Fruit fly (Drosophila melanogaster): ENCODE measurements around the gene Gr22d.

Gr22d gene

dm6 chr2L:1837717-1838368 lies 47.7 kb upstream of the Gr22d start (continued):
- no peak for TF ChIP-seq Elba2 (GFP tag; optimal IDR thresholded peaks at IDR 0.05)
- TF ChIP-seq CG15514 (GFP tag; optimal IDR thresholded peaks at IDR 0.05), result peak; percentile 39
- peak; percentile 27; the same call in 2 of the 4 replicates for TF ChIP-seq Gug (GFP tag; IDR thresholded peaks at IDR 0.05)
- no peak for TF ChIP-seq CG7372 (GFP tag; IDR thresholded peaks at IDR 0.05)
- no peak for TF ChIP-seq tll (GFP tag; optimal IDR thresholded peaks at IDR 0.05)
- TF ChIP-seq lmd (GFP tag; IDR thresholded peaks at IDR 0.05), result peak; percentile 60
- 0 out of 2 replicates have a peak, but pooled peaks have one; percentile 13 for TF ChIP-seq onecut (GFP tag; IDR thresholded peaks at IDR 0.05)
- TF ChIP-seq CG15011 (GFP tag; optimal IDR thresholded peaks at IDR 0.05), result peak; percentile 0
- peak; percentile 52 for TF ChIP-seq CG1603 (tag; optimal IDR thresholded peaks at IDR 0.05)
- TF ChIP-seq klu (GFP tag; IDR thresholded peaks at IDR 0.05), result no peak
- TF ChIP-seq Trl (optimal IDR thresholded peaks at IDR 0.05), result no peak
- peak; percentile 20 for TF ChIP-seq Trl (GFP tag; optimal IDR thresholded peaks at IDR 0.05)
- peak; percentile 18 for TF ChIP-seq CG18619 (GFP tag; optimal IDR thresholded peaks at IDR 0.05)
- TF ChIP-seq gcm (GFP tag; optimal IDR thresholded peaks at IDR 0.05), result no peak
- no peak for TF ChIP-seq CG1792 (GFP tag; optimal IDR thresholded peaks at IDR 0.05)
- TF ChIP-seq tap (tag; optimal IDR thresholded peaks at IDR 0.05), result peak; percentile 29
- TF ChIP-seq grn (GFP tag; optimal IDR thresholded peaks at IDR 0.05), result peak; percentile 10
- no peak for TF ChIP-seq gfzf (GFP tag; optimal IDR thresholded peaks at IDR 0.05)
- 0 out of 2 replicates have a peak, but pooled peaks have one; percentile 29 for TF ChIP-seq HLH3B (GFP tag; IDR thresholded peaks at IDR 0.05)
- TF ChIP-seq Usf (GFP tag; optimal IDR thresholded peaks at IDR 0.05), result no peak
- TF ChIP-seq CG16813 (GFP tag; IDR thresholded peaks at IDR 0.05; ENCODE audit: partially characterized antibody), result no peak
- no peak for TF ChIP-seq sens-2 (GFP tag; IDR thresholded peaks at IDR 0.05)
- peak; percentile 91 for TF ChIP-seq Ets65A (GFP tag)
- no peak for TF ChIP-seq CG14050 (GFP tag; IDR thresholded peaks at IDR 0.05)
- peak; percentile 53 for TF ChIP-seq Rfx (GFP tag; IDR thresholded peaks at IDR 0.05)
- TF ChIP-seq CG2889 (GFP tag; IDR thresholded peaks at IDR 0.05), result 0 out of 3 replicates have a peak, but pooled peaks have one; percentile 59
- TF ChIP-seq trem (tag; optimal IDR thresholded peaks at IDR 0.05), result no peak
- 0 out of 3 replicates have a peak, but pooled peaks have one; percentile 16 for TF ChIP-seq H15 (GFP tag; IDR thresholded peaks at IDR 0.05)
- no peak for TF ChIP-seq Opbp (GFP tag; IDR thresholded peaks at IDR 0.05; ENCODE audit: partially characterized antibody)
- no peak for TF ChIP-seq CG30431 (GFP tag; optimal IDR thresholded peaks at IDR 0.05)
- no peak for TF ChIP-seq CG7987 (GFP tag; optimal IDR thresholded peaks at IDR 0.05)
- no peak for TF ChIP-seq Lim3 (GFP tag; IDR thresholded peaks at IDR 0.05)
- peak; percentile 6 for TF ChIP-seq CG10209 (GFP tag; optimal IDR thresholded peaks at IDR 0.05)
- peak; percentile 46 for TF ChIP-seq CG10147 (GFP tag; optimal IDR thresholded peaks at IDR 0.05)
- peak; percentile 23 for TF ChIP-seq Abd-B (GFP tag; optimal IDR thresholded peaks at IDR 0.05)
- TF ChIP-seq dmrt99B (tag; optimal IDR thresholded peaks at IDR 0.05), result peak; percentile 45
- TF ChIP-seq zen2 (GFP tag; IDR thresholded peaks at IDR 0.05; ENCODE audit: partially characterized antibody), result no peak
- TF ChIP-seq wdn (GFP tag; IDR thresholded peaks at IDR 0.05), result 0 out of 2 replicates have a peak, but pooled peaks have one; percentile 28
- peak; percentile 61 for TF ChIP-seq abd-A (tag; optimal IDR thresholded peaks at IDR 0.05)
- no peak for TF ChIP-seq inv (GFP tag; IDR thresholded peaks at IDR 0.05; ENCODE audit: partially characterized antibody)
- TF ChIP-seq hb (GFP tag; IDR thresholded peaks at IDR 0.05; ENCODE audit: partially characterized antibody), result no peak
- peak; percentile 53 for TF ChIP-seq slbo (GFP tag; IDR thresholded peaks at IDR 0.05)
- TF ChIP-seq ERR (GFP tag; optimal IDR thresholded peaks at IDR 0.05), result no peak
- no peak for TF ChIP-seq sens (GFP tag)
- TF ChIP-seq CG3847 (GFP tag; IDR thresholded peaks at IDR 0.05), result 0 out of 2 replicates have a peak, but pooled peaks have one; percentile 31
- TF ChIP-seq CG6813 (GFP tag; optimal IDR thresholded peaks at IDR 0.05), result peak; percentile 13
- peak; percentile 47 for TF ChIP-seq grau (tag; optimal IDR thresholded peaks at IDR 0.05)
- peak; percentile 50 for TF ChIP-seq NfI (GFP tag; optimal IDR thresholded peaks at IDR 0.05)
- TF ChIP-seq CG13296 (GFP tag; optimal IDR thresholded peaks at IDR 0.05), result peak; percentile 24

All from whole organism, embryonic.